Worm (Caenorhabditis elegans) whole organism, young adult: ENCODE data around the gene piki-1.

ENCODE experiments used
- B0336.3 ChIP-seq: fragments of 200-800 bp; sonication (Bioruptor generic); IDR thresholded peaks from 2 replicates; pipeline ENCODE4 v1.3.6; 2022; ENCODE audit warnings: missing genetic modification characterization, missing compliant biosample characterization
- F10E7.11 ChIP-seq: sonication (generic microtip); optimal IDR thresholded peaks from 2 replicates; lab custom pipeline; 2017; ENCODE audit warnings: mild to moderate bottlenecking, missing genetic modification characterization, moderate library complexity, missing compliant biosample characterization
- F22D6.2 ChIP-seq: sonication (generic microtip); optimal IDR thresholded peaks from 2 replicates; lab custom pipeline; 2016; ENCODE audit warnings: mild to moderate bottlenecking, missing genetic modification characterization, missing compliant biosample characterization
- F23B12.7 ChIP-seq: sonication (generic microtip); optimal IDR thresholded peaks from 2 replicates; lab custom pipeline; 2017; ENCODE audit warnings: missing genetic modification characterization, mild to moderate bottlenecking, missing compliant biosample characterization, antibody characterized with exemption, moderate library complexity; ENCODE audit not compliant: insufficient read depth
- F33H1.4 ChIP-seq: fragments of 200-800 bp; sonication (Bioruptor generic); IDR thresholded peaks from 2 replicates; pipeline ENCODE4 v1.3.6; 2022; ENCODE audit warnings: missing genetic modification reagents, missing genetic modification characterization, missing compliant biosample characterization
- K11D2.4 ChIP-seq: fragments of 200-800 bp; sonication (Bioruptor generic); IDR thresholded peaks from 2 replicates; pipeline ENCODE4 v1.3.6; 2022; ENCODE audit warnings: missing genetic modification reagents, missing genetic modification characterization, missing compliant biosample characterization
- T07F8.4 ChIP-seq: sonication (generic microtip); optimal IDR thresholded peaks from 2 replicates; lab custom pipeline; 2016; ENCODE audit warnings: mild to moderate bottlenecking, missing genetic modification characterization, moderate library complexity, missing compliant biosample characterization
- Y56A3A.18 ChIP-seq: fragments of 200-800 bp; sonication (Bioruptor generic); IDR thresholded peaks from 2 replicates; pipeline ENCODE4 v1.3.6; 2022; ENCODE audit warnings: missing genetic modification reagents, missing genetic modification characterization, missing compliant biosample characterization
- Y79H2A.3 ChIP-seq: fragments of 200-800 bp; sonication (Bioruptor generic); conservative IDR thresholded peaks from 2 replicates; pipeline ENCODE4 v1.3.6; 2022; ENCODE audit warnings: missing genetic modification reagents, missing genetic modification characterization, missing compliant biosample characterization
- aptf-3 ChIP-seq: fragments of 200-800 bp; sonication (Bioruptor generic); IDR thresholded peaks from 2 replicates; pipeline ENCODE4 v1.3.6; 2022; ENCODE audit warnings: missing genetic modification characterization, missing compliant biosample characterization
- attf-5 ChIP-seq: fragments of 200-800 bp; sonication (Bioruptor generic); optimal IDR thresholded peaks from 2 replicates; lab custom pipeline; 2018; ENCODE audit warnings: mild to moderate bottlenecking, missing genetic modification characterization, missing compliant biosample characterization
- bed-1 ChIP-seq: fragments of 200-800 bp; sonication (Bioruptor generic); IDR thresholded peaks from 2 replicates; pipeline ENCODE4 v1.3.6; 2022; ENCODE audit warnings: missing genetic modification reagents, missing genetic modification characterization, missing compliant biosample characterization
- ccch-3 ChIP-seq: fragments of 200-800 bp; sonication (Bioruptor generic); optimal IDR thresholded peaks from 2 replicates; lab custom pipeline; 2018; ENCODE audit warnings: mild to moderate bottlenecking, missing genetic modification characterization, missing compliant biosample characterization
- ceh-100 ChIP-seq: fragments of 200-800 bp; sonication (Bioruptor generic); IDR thresholded peaks from 2 replicates; pipeline ENCODE4 v1.3.6; 2022; ENCODE audit warnings: missing genetic modification reagents, missing genetic modification characterization, missing compliant biosample characterization
- ceh-27 ChIP-seq: fragments of 200-800 bp; sonication (Bioruptor generic); optimal IDR thresholded peaks from 2 replicates; lab custom pipeline; 2018; ENCODE audit warnings: mild to moderate bottlenecking, missing genetic modification characterization, moderate library complexity, missing compliant biosample characterization
- ceh-40 ChIP-seq: fragments of 200-800 bp; sonication (Bioruptor generic); IDR thresholded peaks from 2 replicates; pipeline ENCODE4 v1.3.6; 2022; ENCODE audit warnings: missing genetic modification characterization, missing compliant biosample characterization
- ceh-58 ChIP-seq: fragments of 200-800 bp; sonication (Bioruptor generic); IDR thresholded peaks from 2 replicates; pipeline ENCODE4 v1.3.6; 2022; ENCODE audit warnings: missing genetic modification characterization, missing compliant biosample characterization
- chd-7 ChIP-seq: sonication (generic microtip); optimal IDR thresholded peaks from 2 replicates; lab custom pipeline; 2016; ENCODE audit warnings: mild to moderate bottlenecking, missing genetic modification characterization, moderate library complexity, missing compliant biosample characterization
- egrh-3 ChIP-seq: fragments of 200-800 bp; sonication (Bioruptor generic); IDR thresholded peaks from 2 replicates; pipeline ENCODE4 v1.3.6; 2022; ENCODE audit warnings: missing genetic modification reagents, missing genetic modification characterization, missing compliant biosample characterization
- gei-17 ChIP-seq: fragments of 200-800 bp; sonication (Bioruptor generic); optimal IDR thresholded peaks from 2 replicates; lab custom pipeline; 2018; ENCODE audit warnings: mild to moderate bottlenecking, missing genetic modification characterization, missing compliant biosample characterization
- hlh-12 ChIP-seq: sonication (generic microtip); optimal IDR thresholded peaks from 2 replicates; lab custom pipeline; 2016; ENCODE audit warnings: missing genetic modification characterization, missing compliant biosample characterization
- hmg-20 ChIP-seq: fragments of 200-800 bp; sonication (Bioruptor generic); IDR thresholded peaks from 2 replicates; pipeline ENCODE4 v1.3.6; 2022; ENCODE audit warnings: missing genetic modification reagents, missing genetic modification characterization, missing compliant biosample characterization
- lin-26 ChIP-seq: fragments of 200-800 bp; sonication (Bioruptor generic); IDR thresholded peaks from 2 replicates; pipeline ENCODE4 v1.3.6; 2022; ENCODE audit warnings: missing genetic modification reagents, missing genetic modification characterization, missing compliant biosample characterization
- lir-1 ChIP-seq: fragments of 200-800 bp; sonication (Bioruptor generic); conservative IDR thresholded peaks from 2 replicates; pipeline ENCODE4 v1.3.6; 2022; ENCODE audit warnings: missing genetic modification reagents, missing genetic modification characterization, missing compliant biosample characterization
- lsy-27 ChIP-seq: sonication (generic microtip); optimal IDR thresholded peaks from 2 replicates; lab custom pipeline; 2017; ENCODE audit warnings: missing genetic modification characterization, mild to moderate bottlenecking, missing compliant biosample characterization, antibody characterized with exemption, missing genotype, borderline replicate concordance; ENCODE audit not compliant: insufficient read depth
- madf-6 ChIP-seq: fragments of 200-800 bp; sonication (Bioruptor generic); IDR thresholded peaks from 2 replicates; pipeline ENCODE4 v1.3.6; 2022; ENCODE audit warnings: missing genetic modification reagents, missing genetic modification characterization, missing compliant biosample characterization
- mcd-1 ChIP-seq: fragments of 200-800 bp; sonication (Bioruptor generic); IDR thresholded peaks from 2 replicates; pipeline ENCODE4 v1.3.6; 2022; ENCODE audit warnings: missing genetic modification reagents, missing genetic modification characterization, missing compliant biosample characterization
- mxl-1 ChIP-seq: sonication (generic microtip); optimal IDR thresholded peaks from 2 replicates; lab custom pipeline; 2016; ENCODE audit warnings: missing genetic modification characterization, missing compliant biosample characterization
- nfya-1 ChIP-seq: sonication (generic microtip); optimal IDR thresholded peaks from 2 replicates; lab custom pipeline; 2017; ENCODE audit warnings: antibody characterized with exemption, missing compliant biosample characterization, missing genetic modification characterization, borderline replicate concordance; ENCODE audit not compliant: insufficient read depth
- nhr-27 ChIP-seq: fragments of 200-800 bp; sonication (Bioruptor generic); optimal IDR thresholded peaks from 2 replicates; lab custom pipeline; 2018; ENCODE audit warnings: mild to moderate bottlenecking, missing genetic modification characterization, moderate library complexity, missing compliant biosample characterization
- nhr-80 ChIP-seq: sonication (generic microtip); optimal IDR thresholded peaks from 2 replicates; lab custom pipeline; 2016; ENCODE audit warnings: missing genetic modification characterization, missing compliant biosample characterization
- nhr-90 ChIP-seq: sonication (generic microtip); optimal IDR thresholded peaks from 2 replicates; lab custom pipeline; 2016; ENCODE audit warnings: missing genotype, mild to moderate bottlenecking, missing genetic modification characterization, missing compliant biosample characterization
- rcor-1 ChIP-seq: fragments of 200-800 bp; sonication (Bioruptor generic); IDR thresholded peaks from 2 replicates; pipeline ENCODE4 v1.3.6; 2022; ENCODE audit warnings: missing genetic modification reagents, missing genetic modification characterization, missing compliant biosample characterization
- rec-8 ChIP-seq, 2 experiments: sonication (generic microtip); optimal IDR thresholded peaks; 2 replicates each; lab custom pipeline; 2016; ENCODE audit warnings: mild to moderate bottlenecking in 2 of 2, missing genetic modification characterization in 2 of 2, missing genetic modification reagents in 2 of 2, missing genotype in 2 of 2, missing biosample characterization in 1 of 2, missing compliant biosample characterization in 1 of 2, moderate library complexity in 1 of 2
- sea-2 ChIP-seq: fragments of 200-800 bp; sonication (Bioruptor generic); IDR thresholded peaks from 2 replicates; pipeline ENCODE4 v1.3.6; 2022; ENCODE audit warnings: missing genetic modification characterization, missing compliant biosample characterization
- snpc-4 ChIP-seq, 5 experiments: fragments of 150-350 bp in 1 of 5; sonication (generic microtip) in 4 of 5; optimal IDR thresholded peaks; 2 replicates each; lab custom pipeline; 2014 to 2018; ENCODE audit warnings: missing genetic modification characterization in 5 of 5, missing biosample characterization in 3 of 5, antibody characterized with exemption in 2 of 5, mild to moderate bottlenecking in 2 of 5, missing compliant biosample characterization in 2 of 5, missing genotype in 2 of 5, moderate library complexity in 2 of 5, missing genetic modification reagents in 1 of 5
- unc-130 ChIP-seq: sonication (generic microtip); optimal IDR thresholded peaks from 2 replicates; lab custom pipeline; 2016; ENCODE audit warnings: missing genetic modification reagents, missing genetic modification characterization, missing compliant biosample characterization
- zfh-2 ChIP-seq: fragments of 200-800 bp; sonication (Bioruptor generic); conservative IDR thresholded peaks from 2 replicates; pipeline ENCODE4 v1.3.6; 2022; ENCODE audit warnings: missing genetic modification reagents, missing genetic modification characterization, missing compliant biosample characterization
- ztf-22 ChIP-seq: fragments of 200-800 bp; sonication (Bioruptor generic); optimal IDR thresholded peaks from 2 replicates; lab custom pipeline; 2018; ENCODE audit warnings: mild to moderate bottlenecking, missing genetic modification characterization, moderate library complexity, missing compliant biosample characterization
- ztf-25 ChIP-seq: fragments of 200-800 bp; sonication (Bioruptor generic); IDR thresholded peaks from 2 replicates; pipeline ENCODE4 v1.3.6; 2022; ENCODE audit warnings: missing genetic modification reagents, missing genetic modification characterization, missing compliant biosample characterization

piki-1 gene

ce11 chrX:15277714-15278187 is 31.6 kb upstream of the piki-1 start, which contains the start of gene kin-20:
Gene kin-20, minus strand, starts transcription at chrX:15277764.
- TF ChIP-seq Y56A3A.18 (GFP tag; lab: Robert Waterston, UW) (no peak), rcor-1 (GFP tag; lab: Robert Waterston, UW) (no peak), lir-1 (GFP tag; lab: Robert Waterston, UW) (no peak), ztf-25 (GFP tag; lab: Robert Waterston, UW) (no peak), F33H1.4 (GFP tag; lab: Robert Waterston, UW) (no peak), ceh-100 (no peak), ccch-3 (GFP tag; lab: Kevin White, UChicago) (no peak), nhr-27 (tag; lab: Kevin White, UChicago) (no peak), B0336.3 (GFP tag; lab: Robert Waterston, UW) (no peak), F22D6.2 (no peak), chd-7 (tag; lab: Kevin White, UChicago) (no peak), madf-6 (GFP tag; lab: Robert Waterston, UW) (0 out of 2 replicates have a peak, but pooled peaks have one; percentile 14), attf-5 (GFP tag; lab: Kevin White, UChicago) (no peak), lin-26 (0 out of 2 replicates have a peak, but pooled peaks have one; percentile 44), sea-2 (GFP tag; lab: Robert Waterston, UW) (peak; percentile 46; the same call in 1 of the 2 replicates), K11D2.4 (GFP tag; lab: Robert Waterston, UW) (no peak), F10E7.11 (no peak), nhr-90 (tag; lab: Kevin White, UChicago) (no peak), nfya-1 (tag; lab: Kevin White, UChicago) (no peak), ztf-22 (GFP tag; lab: Kevin White, UChicago) (no peak), Y79H2A.3 (GFP tag; lab: Robert Waterston, UW) (no peak), unc-130 (GFP tag; lab: Kevin White, UChicago) (no peak), nhr-80 (tag; lab: Kevin White, UChicago) (no peak), ceh-27 (GFP tag; lab: Kevin White, UChicago) (peak; percentile 6), gei-17 (GFP tag; lab: Kevin White, UChicago) (no peak), ceh-58 (GFP tag; lab: Robert Waterston, UW) (no peak), snpc-4 (GFP tag; optimal IDR thresholded peaks at IDR 0.05; lab: Kevin White, UChicago) (no peak), snpc-4 (tag; optimal IDR thresholded peaks at IDR 0.05; lab: Kevin White, UChicago) (no peak), zfh-2 (peak; percentile 91), mxl-1 (no peak), egrh-3 (GFP tag; lab: Robert Waterston, UW) (peak; percentile 56; the same call in 1 of the 2 replicates), ceh-40 (GFP tag; lab: Robert Waterston, UW) (no peak), bed-1 (GFP tag; lab: Robert Waterston, UW) (0 out of 2 replicates have a peak, but pooled peaks have one; percentile 22), rec-8 (tag; optimal IDR thresholded peaks at IDR 0.05; lab: Kevin White, UChicago) (no peak), F23B12.7 (tag; lab: Kevin White, UChicago) (no peak), aptf-3 (no peak), lsy-27 (tag; lab: Kevin White, UChicago) (no peak), T07F8.4 (no peak), mcd-1 (GFP tag; lab: Robert Waterston, UW) (no peak), hmg-20 (GFP tag; lab: Robert Waterston, UW) (no peak), hlh-12 (tag; lab: Kevin White, UChicago) (no peak)
